Fruit fly (Drosophila melanogaster) whole organism, adult: ENCODE results near the gene TwdlK.

Experiments
- CG14711 ChIP-seq: fragments of 200-800 bp; sonication (Bioruptor generic); optimal IDR thresholded peaks from 2 replicates; lab custom pipeline; 2018; ENCODE audit warnings: missing biosample characterization, mild to moderate bottlenecking, missing genetic modification characterization, moderate library complexity
- CG1620 ChIP-seq: fragments of 200-800 bp; sonication (Bioruptor generic); optimal IDR thresholded peaks from 2 replicates; lab custom pipeline; 2016; ENCODE audit warnings: missing biosample characterization, missing genetic modification characterization
- CG33017 ChIP-seq: fragments of 200-800 bp; sonication (Bioruptor generic); optimal IDR thresholded peaks from 2 replicates; lab custom pipeline; 2018; ENCODE audit warnings: missing biosample characterization, mild to moderate bottlenecking, missing genetic modification characterization, moderate library complexity
- CG5204 ChIP-seq: fragments of 200-800 bp; sonication (Bioruptor generic); optimal IDR thresholded peaks from 2 replicates; lab custom pipeline; 2016; ENCODE audit warnings: missing biosample characterization, missing genetic modification characterization
- CG7101 ChIP-seq: fragments of 200-800 bp; sonication (Bioruptor generic); optimal IDR thresholded peaks from 2 replicates; lab custom pipeline; 2018; ENCODE audit warnings: missing biosample characterization, mild to moderate bottlenecking, missing genetic modification characterization, moderate library complexity
- Crg-1 ChIP-seq: fragments of 200-800 bp; sonication (Bioruptor generic); optimal IDR thresholded peaks from 2 replicates; lab custom pipeline; 2016; ENCODE audit warnings: missing biosample characterization, missing genetic modification characterization
- Hr96 ChIP-seq: fragments of 200-800 bp; sonication (Bioruptor generic); optimal IDR thresholded peaks from 2 replicates; lab custom pipeline; 2016; ENCODE audit warnings: missing biosample characterization, missing genetic modification characterization
- Mnt ChIP-seq: fragments of 200-800 bp; sonication (Bioruptor generic); optimal IDR thresholded peaks from 2 replicates; lab custom pipeline; 2016; ENCODE audit warnings: missing biosample characterization, mild to moderate bottlenecking, missing genetic modification characterization
- bab1 ChIP-seq: fragments of 200-800 bp; sonication (Bioruptor generic); optimal IDR thresholded peaks from 3 replicates; lab custom pipeline; 2019; ENCODE audit warnings: missing biosample characterization, mild to moderate bottlenecking, missing genetic modification characterization, moderate library complexity
- cic ChIP-seq: fragments of 200-800 bp; sonication (Bioruptor generic); optimal IDR thresholded peaks from 2 replicates; lab custom pipeline; 2017; ENCODE audit warnings: missing biosample characterization, mild to moderate bottlenecking, missing genetic modification characterization, moderate library complexity
- cnc ChIP-seq, 2 experiments: fragments of >200 bp; optimal IDR thresholded peaks; 2 replicates each; lab custom pipeline; 2017
- kay ChIP-seq: fragments of 200-800 bp; sonication (Bioruptor generic); peaks from one replicate; lab custom pipeline; 2016; ENCODE audit warnings: missing biosample characterization, missing genetic modification characterization, borderline replicate concordance
- pad ChIP-seq: fragments of 200-800 bp; sonication (Bioruptor generic); optimal IDR thresholded peaks from 3 replicates; lab custom pipeline; 2017; ENCODE audit warnings: missing biosample characterization, missing genetic modification characterization, mild to moderate bottlenecking, moderate library complexity, missing genetic modification reagents
- tj ChIP-seq: fragments of 200-800 bp; sonication (Bioruptor generic); optimal IDR thresholded peaks from 3 replicates; lab custom pipeline; 2017; ENCODE audit warnings: missing biosample characterization, mild to moderate bottlenecking, missing genetic modification characterization, moderate library complexity

DNA sequence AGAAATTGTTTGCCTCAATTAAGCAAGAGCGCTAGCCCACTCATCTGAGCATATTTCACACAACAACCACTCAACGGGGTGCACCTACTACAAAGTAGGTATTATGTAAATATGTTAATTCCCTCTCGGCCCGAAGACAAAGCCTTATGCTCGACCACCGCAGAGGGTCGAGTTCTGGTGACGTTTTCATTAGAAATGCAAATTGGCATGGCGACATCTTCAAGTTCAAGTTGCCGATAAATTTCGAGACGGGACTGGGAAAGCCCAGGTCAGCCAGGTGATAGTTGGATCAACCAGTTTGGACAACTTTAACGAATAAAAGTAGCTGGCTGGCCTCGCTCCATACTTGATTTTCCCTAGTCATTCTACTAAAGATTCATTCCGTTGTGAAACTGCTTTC is 13.1 kb downstream of the TwdlK start:
- TF ChIP-seq cnc (optimal IDR thresholded peaks at IDR 0.05; lab: Kevin White, UChicago) (no peak), CG33017 (tag; lab: Kevin White, UChicago) (no peak), CG14711 (no peak), CG7101 (no peak), Mnt (GFP tag; lab: Kevin White, UChicago) (no peak), Crg-1 (no peak), CG5204 (GFP tag; lab: Kevin White, UChicago) (no peak), cic (no peak), pad (no peak), Hr96 (GFP tag; lab: Kevin White, UChicago) (no peak), kay (no peak), bab1 (GFP tag; lab: Kevin White, UChicago) (no peak), CG1620 (no peak), tj (GFP tag; lab: Kevin White, UChicago) (no peak)
